Worm (Caenorhabditis elegans): ENCODE data around the gene R144.10.

DNA sequence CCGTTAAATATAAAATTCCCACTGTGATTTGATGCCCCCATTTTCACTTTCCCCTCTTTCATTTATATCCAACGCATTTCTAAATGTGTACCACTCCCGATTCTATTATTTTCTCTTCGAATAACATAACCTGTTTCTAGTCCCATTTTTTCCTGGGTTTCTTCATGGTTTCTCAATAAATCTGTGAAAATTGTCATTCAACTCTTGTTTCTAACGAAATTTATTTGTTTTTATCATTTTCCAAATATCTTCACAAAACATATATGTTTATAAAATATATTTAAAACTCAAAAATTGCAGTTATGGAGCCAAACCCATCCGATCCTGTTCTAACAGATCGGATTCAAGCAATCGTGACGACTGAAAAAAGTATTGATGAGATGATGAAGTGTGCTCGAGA, 18.8 kb upstream of the R144.10 start, which contains the start of gene mdt-11:
- TF ChIP-seq D2030.7 (GFP tag; IDR thresholded peaks at IDR 0.05): no peak
- no peak for TF ChIP-seq ZK185.1 (tag; optimal IDR thresholded peaks at IDR 0.05; ENCODE audit: poor library complexity, severe bottlenecking)
- no peak for TF ChIP-seq nhr-120 (GFP tag; IDR thresholded peaks at IDR 0.05)
- no peak for TF ChIP-seq ama-1 (optimal IDR thresholded peaks at IDR 0.05)
- no peak for TF ChIP-seq ama-1 (GFP tag; optimal IDR thresholded peaks at IDR 0.05)
- no peak for TF ChIP-seq egl-44 (GFP tag; IDR thresholded peaks at IDR 0.05)

All from whole organism, young adult.